Worm (Caenorhabditis elegans): Measurements from ENCODE around the gene Y49F6B.9.
A peak's percentile ranks its signal among the peaks of the same experiment; 100 is the strongest.
"Not testable (repeated sequence)": the region's sequence is repeated elsewhere in the genome, so short reads cannot be mapped to it uniquely, and the experiment has no call there.

Y49F6B.9 gene

DNA sequence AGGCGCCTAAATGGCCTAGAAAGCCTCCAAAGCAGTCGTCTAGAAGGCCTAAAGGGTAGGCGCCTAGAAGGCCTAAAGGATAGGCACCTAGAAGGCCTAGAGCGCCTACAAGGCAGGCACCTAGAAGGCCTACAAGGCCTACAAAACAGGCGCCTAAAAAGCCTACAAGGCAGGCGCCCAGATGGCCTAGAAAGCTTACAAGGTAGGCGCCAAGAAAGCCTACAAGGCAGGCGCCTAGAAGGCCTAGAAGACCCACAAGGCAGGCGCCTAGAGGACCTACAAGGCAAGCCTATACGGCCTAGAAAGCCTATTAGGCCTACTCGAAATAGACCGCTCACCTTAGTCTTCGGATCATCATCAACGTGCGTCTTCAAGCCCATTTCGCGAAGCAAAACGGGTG, 2.8 kb upstream of the Y49F6B.9 start:
- TF ChIP-seq ztf-3 (GFP tag; optimal IDR thresholded peaks at IDR 0.05) (no peak), dpl-1 (GFP tag; optimal IDR thresholded peaks at IDR 0.05) (no peak), tlf-1 (GFP tag; optimal IDR thresholded peaks at IDR 0.05) (no peak), attf-6 (GFP tag; IDR thresholded peaks at IDR 0.05) (0 out of 2 replicates have a peak, but pooled peaks have one; percentile 9), lir-1 (GFP tag; conservative IDR thresholded peaks at IDR 0.05) (no peak)

DNA sequence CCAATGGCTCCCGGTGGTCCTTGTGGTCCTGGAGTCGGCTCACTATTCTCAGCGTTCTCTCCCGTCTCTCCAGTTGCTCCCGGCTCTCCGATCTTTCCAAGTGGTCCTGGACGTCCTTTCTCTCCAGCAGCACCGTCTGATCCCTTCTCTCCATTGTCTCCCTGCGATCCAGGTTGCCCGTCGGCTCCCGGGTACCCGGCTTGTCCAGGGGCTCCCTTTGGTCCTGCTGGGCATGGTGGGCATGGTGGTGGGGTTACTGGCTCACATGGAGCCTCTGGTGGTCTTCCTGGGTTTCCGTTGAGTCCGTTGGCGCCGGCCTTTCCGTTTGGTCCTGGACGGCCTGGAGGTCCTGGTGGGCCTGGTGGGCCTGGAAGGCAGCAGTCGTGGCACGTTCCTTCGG, 1.2 kb upstream of the Y49F6B.9 start:
- TF ChIP-seq ztf-26 (tag; optimal IDR thresholded peaks at IDR 0.05) (no peak), mcd-1 (GFP tag; IDR thresholded peaks at IDR 0.05) (0 out of 2 replicates have a peak, but pooled peaks have one; percentile 14), nfyb-1 (GFP tag; IDR thresholded peaks at IDR 0.05) (0 out of 2 replicates have a peak, but pooled peaks have one; percentile 26), zfh-2 (GFP tag; conservative IDR thresholded peaks at IDR 0.05) (peak; percentile 88), lin-26 (GFP tag; IDR thresholded peaks at IDR 0.05) (peak; percentile 58; the same call in 1 of the 2 replicates), egrh-3 (GFP tag; IDR thresholded peaks at IDR 0.05) (peak; percentile 88), hlh-12 (tag; optimal IDR thresholded peaks at IDR 0.05) (no peak)

DNA sequence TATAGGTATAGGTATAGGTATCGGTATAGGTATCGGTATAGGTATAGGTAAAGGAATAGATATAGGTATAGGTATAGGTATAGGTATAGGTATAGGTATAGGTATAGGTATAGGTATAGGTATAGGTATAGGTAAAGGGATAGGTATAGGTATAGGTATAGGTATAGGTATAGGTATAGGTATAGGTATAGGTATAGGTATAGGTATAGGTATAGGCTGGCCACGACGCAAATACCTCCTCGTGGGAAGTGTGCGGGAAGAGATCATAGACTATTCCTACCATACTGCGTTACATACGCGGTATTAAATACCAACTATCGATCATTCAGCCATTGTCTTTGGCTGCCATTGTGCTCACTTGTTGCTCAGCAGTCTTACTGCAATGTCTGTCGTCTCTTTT, 8.4 kb downstream of the Y49F6B.9 start, which contains the start of gene fbxb-112:
fbxb-112 (plus strand) TSS at position 301 of the 400 bp plus-strand sequence.
- not testable (repeated sequence) for TF ChIP-seq nfyb-1 (GFP tag; IDR thresholded peaks at IDR 0.05); die-1 (tag; optimal IDR thresholded peaks at IDR 0.05); ztf-25 (GFP tag; IDR thresholded peaks at IDR 0.05)

DNA sequence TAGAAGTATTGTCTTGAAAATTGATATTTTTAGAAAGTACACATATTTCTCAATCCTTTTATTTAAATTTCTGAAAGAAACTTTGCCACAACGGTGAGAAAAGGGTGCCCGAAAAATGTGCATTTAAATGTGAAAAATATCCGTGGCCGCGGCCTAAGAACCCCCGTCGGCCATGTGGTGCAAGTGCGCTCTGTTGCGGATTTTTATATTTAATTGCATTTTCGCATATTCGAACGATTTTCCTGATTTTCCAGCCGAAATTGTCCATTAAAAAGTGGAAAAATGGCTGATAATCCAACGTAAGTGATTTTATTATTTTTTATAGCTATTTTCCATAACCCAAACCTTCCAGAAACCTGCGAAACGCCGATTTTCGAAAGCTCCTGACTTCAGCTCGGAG, 17.0 kb downstream of the Y49F6B.9 start, which contains the start of gene smu-2:
smu-2 (plus strand) TSS at position 178 of the 400 bp plus-strand sequence.
- TF ChIP-seq F33H1.4 (GFP tag; IDR thresholded peaks at IDR 0.05): no peak; the same call in none of the 2 replicates
- no peak for TF ChIP-seq Y53G8AR.9 (GFP tag; conservative IDR thresholded peaks at IDR 0.05)
- 0 out of 2 replicates have a peak, but pooled peaks have one; percentile 15 for TF ChIP-seq D2030.7 (GFP tag; IDR thresholded peaks at IDR 0.05)
- no peak for TF ChIP-seq nfya-2 (GFP tag; IDR thresholded peaks at IDR 0.05)
- no peak for TF ChIP-seq hrde-1 (tag; optimal IDR thresholded peaks at IDR 0.05; ENCODE audit: borderline replicate concordance)
- TF ChIP-seq lsl-1 (GFP tag; optimal IDR thresholded peaks at IDR 0.05): peak; percentile 50
- peak; percentile 1 for TF ChIP-seq F49E8.2 (tag; optimal IDR thresholded peaks at IDR 0.05; ENCODE audit: insufficient read depth)
- TF ChIP-seq bed-2 (GFP tag; IDR thresholded peaks at IDR 0.05): no peak
- TF ChIP-seq lsy-27 (tag; optimal IDR thresholded peaks at IDR 0.05; ENCODE audit: borderline replicate concordance, insufficient read depth): no peak
- no peak for TF ChIP-seq madf-10 (tag; optimal IDR thresholded peaks at IDR 0.05)
- TF ChIP-seq mes-4 (tag; optimal IDR thresholded peaks at IDR 0.05): no peak
- no peak for TF ChIP-seq ceh-100 (GFP tag; IDR thresholded peaks at IDR 0.05)
- TF ChIP-seq madf-8 (GFP tag; conservative IDR thresholded peaks at IDR 0.05): peak; percentile 39
- no peak for TF ChIP-seq egrh-3 (GFP tag; IDR thresholded peaks at IDR 0.05)
- 0 out of 2 replicates have a peak, but pooled peaks have one; percentile 32 for TF ChIP-seq ztf-25 (GFP tag; IDR thresholded peaks at IDR 0.05)
- TF ChIP-seq C17E4.6 (GFP tag; IDR thresholded peaks at IDR 0.05): no peak
- no peak for TF ChIP-seq sea-2 (GFP tag; IDR thresholded peaks at IDR 0.05)
- peak; percentile 1 for TF ChIP-seq B0261.1 (tag; optimal IDR thresholded peaks at IDR 0.05)
- no peak for TF ChIP-seq F23B12.7 (tag; optimal IDR thresholded peaks at IDR 0.05; ENCODE audit: insufficient read depth)
- no peak for TF ChIP-seq nhr-27 (tag; optimal IDR thresholded peaks at IDR 0.05)
- peak; percentile 72 for TF ChIP-seq ceh-27 (GFP tag; optimal IDR thresholded peaks at IDR 0.05)
- TF ChIP-seq madf-6 (GFP tag; IDR thresholded peaks at IDR 0.05): peak; percentile 56
- peak in 1 of 2 experiments; percentile 18 for TF ChIP-seq let-607 (tag; optimal IDR thresholded peaks at IDR 0.05)
- TF ChIP-seq somi-1 (GFP tag; optimal IDR thresholded peaks at IDR 0.05): no peak
- no peak for TF ChIP-seq nfya-1 (tag; optimal IDR thresholded peaks at IDR 0.05; ENCODE audit: borderline replicate concordance, insufficient read depth)
- TF ChIP-seq unc-130 (GFP tag; optimal IDR thresholded peaks at IDR 0.05): no peak
- no peak; the same call in 1 of the 2 replicates for TF ChIP-seq attf-3 (GFP tag; conservative IDR thresholded peaks at IDR 0.05)
- TF ChIP-seq xnd-1 (tag; optimal IDR thresholded peaks at IDR 0.05): no peak
- TF ChIP-seq nhr-120 (GFP tag; IDR thresholded peaks at IDR 0.05): no peak
- no peak for TF ChIP-seq snpc-1.3 (tag; optimal IDR thresholded peaks at IDR 0.05; ENCODE audit: insufficient read depth)

All from whole organism, young adult.